Fruit fly (Drosophila melanogaster): ENCODE data around the gene CG7110.

The CG7110 gene

dm6 chr2L:13394903-13395302 lies 3.9 kb upstream of the CG7110 start, which contains the start of gene RpL24 (continued):
- TF ChIP-seq Camta (GFP tag; optimal IDR thresholded peaks at IDR 0.05): peak; percentile 93
- TF ChIP-seq Nf-YC (tag; optimal IDR thresholded peaks at IDR 0.05): peak; percentile 78
- TF ChIP-seq klu (GFP tag; IDR thresholded peaks at IDR 0.05): peak; percentile 22; the same call in 1 of the 2 replicates
- peak; percentile 78 for TF ChIP-seq HLH3B (GFP tag; IDR thresholded peaks at IDR 0.05)
- TF ChIP-seq CG6654 (GFP tag; optimal IDR thresholded peaks at IDR 0.05): peak; percentile 69
- peak; percentile 75 for TF ChIP-seq slbo (GFP tag; IDR thresholded peaks at IDR 0.05)
- TF ChIP-seq bowl (GFP tag; IDR thresholded peaks at IDR 0.05): peak; percentile 75; the same call in 1 of the 2 replicates
- TF ChIP-seq CG4360 (GFP tag; IDR thresholded peaks at IDR 0.05): peak; percentile 46

- TF ChIP-seq danr (GFP tag; IDR thresholded peaks at IDR 0.05) (no peak), gcm2 (GFP tag; optimal IDR thresholded peaks at IDR 0.05) (no peak), her (GFP tag; optimal IDR thresholded peaks at IDR 0.05) (no peak), CG1603 (tag; optimal IDR thresholded peaks at IDR 0.05) (no peak), CG7786 (GFP tag; optimal IDR thresholded peaks at IDR 0.05) (no peak), hkb (optimal IDR thresholded peaks at IDR 0.05) (no peak), hkb (GFP tag; IDR thresholded peaks at IDR 0.05) (no peak), D19B (GFP tag; optimal IDR thresholded peaks at IDR 0.05) (no peak), CG1647 (GFP tag; optimal IDR thresholded peaks at IDR 0.05) (no peak), klu (GFP tag; IDR thresholded peaks at IDR 0.05) (no peak), CG14441 (GFP tag; IDR thresholded peaks at IDR 0.05) (no peak)
Measured at dm6 chr2L:13396084-13396483, 2.7 kb upstream of the CG7110 start, which contains the start of gene CG16957. TSS of gene CG16957 (minus strand) at chr2L:13396184.

dm6 chr2L:13397393-13397792 lies 1.4 kb upstream of the CG7110 start:
- no peak for TF ChIP-seq HLH4C (GFP tag; IDR thresholded peaks at IDR 0.05; ENCODE audit: partially characterized antibody)
- no peak for TF ChIP-seq CG6254 (GFP tag; optimal IDR thresholded peaks at IDR 0.05)
- TF ChIP-seq trh (GFP tag; optimal IDR thresholded peaks at IDR 0.05): no peak

dm6 chr2L:13399565-13399964 lies 774 bp downstream of the CG7110 start:
- peak; percentile 29 for TF ChIP-seq grau (tag; optimal IDR thresholded peaks at IDR 0.05)
- TF ChIP-seq CG3163 (GFP tag; optimal IDR thresholded peaks at IDR 0.05): no peak
- TF ChIP-seq CG43689 (GFP tag; IDR thresholded peaks at IDR 0.05): no peak
- TF ChIP-seq lab (GFP tag; optimal IDR thresholded peaks at IDR 0.05): no peak
- no peak for TF ChIP-seq CG6689 (GFP tag; IDR thresholded peaks at IDR 0.05)
- TF ChIP-seq repo (GFP tag; optimal IDR thresholded peaks at IDR 0.05): no peak
- TF ChIP-seq CG6813 (GFP tag; optimal IDR thresholded peaks at IDR 0.05): no peak
- TF ChIP-seq CG9797 (GFP tag; optimal IDR thresholded peaks at IDR 0.05): no peak
- TF ChIP-seq CG11085 (GFP tag; IDR thresholded peaks at IDR 0.05): no peak
- no peak for TF ChIP-seq gcm (GFP tag; optimal IDR thresholded peaks at IDR 0.05)
- no peak for TF ChIP-seq C15 (GFP tag; IDR thresholded peaks at IDR 0.05)
- no peak for TF ChIP-seq CG4820 (GFP tag; optimal IDR thresholded peaks at IDR 0.05)
- TF ChIP-seq CG9876 (GFP tag; optimal IDR thresholded peaks at IDR 0.05): no peak
- TF ChIP-seq ind (GFP tag; optimal IDR thresholded peaks at IDR 0.05): no peak
- TF ChIP-seq nerfin-2 (GFP tag; IDR thresholded peaks at IDR 0.05; ENCODE audit: partially characterized antibody): no peak
- no peak for TF ChIP-seq sob (GFP tag; IDR thresholded peaks at IDR 0.05)
- no peak for TF ChIP-seq sc (optimal IDR thresholded peaks at IDR 0.05)
- TF ChIP-seq sc (GFP tag; optimal IDR thresholded peaks at IDR 0.05): no peak
- no peak for TF ChIP-seq CG4424 (GFP tag; optimal IDR thresholded peaks at IDR 0.05)
- TF ChIP-seq danr (GFP tag; IDR thresholded peaks at IDR 0.05): no peak
- TF ChIP-seq sim (GFP tag; IDR thresholded peaks at IDR 0.05): no peak
- no peak for TF ChIP-seq Nf-YC (tag; optimal IDR thresholded peaks at IDR 0.05)
- no peak for TF ChIP-seq Hey (tag; optimal IDR thresholded peaks at IDR 0.05)
- no peak for TF ChIP-seq az2 (GFP tag; optimal IDR thresholded peaks at IDR 0.05)
- TF ChIP-seq Dip2 (GFP tag; IDR thresholded peaks at IDR 0.05): no peak
- no peak for TF ChIP-seq Nf-YB (GFP tag; optimal IDR thresholded peaks at IDR 0.05)
- TF ChIP-seq CG11456 (GFP tag; IDR thresholded peaks at IDR 0.05): no peak
- no peak for TF ChIP-seq CG11560 (tag; IDR thresholded peaks at IDR 0.05)
- TF ChIP-seq Ssrp (tag; optimal IDR thresholded peaks at IDR 0.05): no peak
- no peak for TF ChIP-seq CG8478 (optimal IDR thresholded peaks at IDR 0.05)
